Fruit fly (Drosophila melanogaster): ENCODE results near the gene Calr.

Calr gene

DNA sequence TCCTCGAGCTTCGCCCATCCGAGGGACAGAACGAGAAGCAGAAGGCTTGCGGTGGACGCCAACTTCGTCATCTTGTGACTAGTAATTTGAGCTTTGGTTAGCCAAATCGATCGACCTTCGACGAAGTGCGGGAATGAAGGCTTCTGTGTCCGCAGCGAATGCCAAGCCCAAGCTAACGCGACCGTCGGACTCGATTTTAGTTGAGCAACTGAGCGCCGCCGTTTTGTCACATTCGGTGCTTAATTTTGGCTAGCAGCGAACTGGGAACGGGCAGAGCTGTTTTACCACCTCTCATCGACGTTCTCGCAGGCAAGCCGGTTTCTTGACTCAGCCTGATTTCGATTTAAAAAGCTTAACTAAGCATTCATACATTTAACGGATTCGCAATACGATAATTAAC is 4.4 kb downstream of the Calr start:
- TF ChIP-seq EcR (GFP tag; optimal IDR thresholded peaks at IDR 0.05) (peak; percentile 3), gl (tag; optimal IDR thresholded peaks at IDR 0.05) (no peak), CG14655 (GFP tag; optimal IDR thresholded peaks at IDR 0.05) (no peak), CG8159 (tag; optimal IDR thresholded peaks at IDR 0.05) (no peak), CG17806 (tag; optimal IDR thresholded peaks at IDR 0.05) (no peak), CG12605 (GFP tag; IDR thresholded peaks at IDR 0.05) (no peak)

DNA sequence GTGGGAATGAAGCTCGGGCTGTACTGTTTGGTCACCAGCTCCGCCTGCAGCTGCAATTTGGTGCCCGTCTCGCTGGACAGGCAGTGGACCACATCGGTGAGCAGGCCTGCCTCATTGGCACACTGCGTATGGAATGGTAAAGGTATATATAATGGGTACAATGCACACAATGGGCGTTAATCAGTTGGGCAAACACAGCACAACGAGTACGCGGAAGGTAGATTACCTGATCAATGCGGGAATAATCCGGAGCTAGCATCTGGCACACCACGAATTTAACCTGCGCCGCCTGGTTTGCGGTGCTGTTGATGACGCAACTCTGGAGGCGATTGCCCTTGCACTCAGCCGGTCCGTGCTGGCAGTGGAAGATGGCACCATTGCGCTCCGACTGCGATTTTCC is 5.2 kb downstream of the Calr start:
- TF ChIP-seq EcR (GFP tag; optimal IDR thresholded peaks at IDR 0.05), result peak; percentile 16
- no peak for TF ChIP-seq CG13204 (GFP tag; optimal IDR thresholded peaks at IDR 0.05)
- 0 out of 2 replicates have a peak, but pooled peaks have one; percentile 8 for TF ChIP-seq CG12605 (GFP tag; IDR thresholded peaks at IDR 0.05)
- peak; percentile 24; the same call in 1 of the 2 replicates for TF ChIP-seq CG32121 (GFP tag; IDR thresholded peaks at IDR 0.05)
- no peak for TF ChIP-seq Pif1B (GFP tag; optimal IDR thresholded peaks at IDR 0.05)

DNA sequence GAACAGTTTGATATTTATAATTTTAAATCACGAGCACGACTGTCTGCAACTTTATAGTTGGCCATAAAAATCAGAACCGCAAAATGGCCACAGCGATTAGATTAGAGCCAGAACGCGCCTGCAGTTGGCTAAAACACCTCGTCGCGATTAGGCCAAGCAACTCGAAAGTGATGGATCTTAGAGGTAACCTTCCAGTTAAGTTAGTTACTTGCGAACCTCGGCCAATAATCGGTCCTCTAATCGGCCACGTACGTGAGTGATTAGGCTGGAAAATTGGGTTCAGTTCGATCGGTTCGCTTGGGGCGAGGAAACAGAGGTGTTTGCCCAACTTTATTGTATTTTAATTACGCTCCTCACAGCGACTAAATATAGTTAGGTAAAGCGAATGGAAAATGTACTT is 10.4 kb downstream of the Calr start:
- TF ChIP-seq EcR (GFP tag; optimal IDR thresholded peaks at IDR 0.05), result no peak
- no peak for TF ChIP-seq Pif1B (GFP tag; optimal IDR thresholded peaks at IDR 0.05)
- TF ChIP-seq CG8301 (tag; optimal IDR thresholded peaks at IDR 0.05), result no peak
- TF ChIP-seq CG9948 (tag; optimal IDR thresholded peaks at IDR 0.05), result no peak
- TF ChIP-seq fd96Ca (GFP tag; IDR thresholded peaks at IDR 0.05), result no peak
- no peak for TF ChIP-seq CG15710 (tag; optimal IDR thresholded peaks at IDR 0.05)
- no peak for TF ChIP-seq Snoo (tag; optimal IDR thresholded peaks at IDR 0.05)
- TF ChIP-seq CG10348 (GFP tag; IDR thresholded peaks at IDR 0.05), result no peak
- no peak for TF ChIP-seq Ets98B (GFP tag; IDR thresholded peaks at IDR 0.05)
- no peak for TF ChIP-seq CG17806 (tag; optimal IDR thresholded peaks at IDR 0.05)
- TF ChIP-seq CG14655 (GFP tag; optimal IDR thresholded peaks at IDR 0.05), result no peak
- no peak for TF ChIP-seq CG13204 (GFP tag; optimal IDR thresholded peaks at IDR 0.05)
- TF ChIP-seq D1 (tag; optimal IDR thresholded peaks at IDR 0.05), result no peak
- TF ChIP-seq rn (GFP tag; IDR thresholded peaks at IDR 0.05), result no peak
- no peak for TF ChIP-seq CG32121 (GFP tag; IDR thresholded peaks at IDR 0.05)

DNA sequence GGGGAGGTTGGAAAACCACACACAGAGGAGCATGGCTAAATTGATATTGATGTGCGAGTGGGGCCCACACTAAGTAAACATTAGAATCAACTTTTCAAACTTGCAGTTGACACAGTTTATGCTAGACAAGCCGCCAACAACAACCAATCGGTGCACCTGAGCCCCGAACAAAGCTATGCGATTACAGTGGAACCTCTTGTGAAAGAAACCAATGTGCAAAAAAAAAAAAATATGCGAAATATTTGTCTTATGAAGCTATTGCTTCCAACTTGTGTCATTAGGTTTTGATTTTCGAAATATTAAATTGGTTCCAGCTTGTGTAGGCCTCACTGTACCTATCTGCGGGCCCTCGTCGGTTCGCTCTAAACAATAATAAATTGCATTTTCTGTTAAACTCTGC is 12.3 kb downstream of the Calr start:
- peak; percentile 56 for TF ChIP-seq CG8159 (tag; optimal IDR thresholded peaks at IDR 0.05)
- TF ChIP-seq CG14655 (GFP tag; optimal IDR thresholded peaks at IDR 0.05), result peak; percentile 77
- peak; percentile 54 for TF ChIP-seq Pif1A (GFP tag; optimal IDR thresholded peaks at IDR 0.05)
- TF ChIP-seq CG9948 (tag; optimal IDR thresholded peaks at IDR 0.05), result peak; percentile 51
- TF ChIP-seq EcR (GFP tag; optimal IDR thresholded peaks at IDR 0.05), result no peak
- TF ChIP-seq CG10348 (GFP tag; IDR thresholded peaks at IDR 0.05), result peak; percentile 72; the same call in 1 of the 2 replicates
- TF ChIP-seq fd96Ca (GFP tag; IDR thresholded peaks at IDR 0.05), result peak; percentile 94
- peak; percentile 93 for TF ChIP-seq CG32121 (GFP tag; IDR thresholded peaks at IDR 0.05)
- TF ChIP-seq CG13204 (GFP tag; optimal IDR thresholded peaks at IDR 0.05), result no peak
- peak; percentile 13 for TF ChIP-seq Snoo (tag; optimal IDR thresholded peaks at IDR 0.05)
- no peak for TF ChIP-seq D1 (tag; optimal IDR thresholded peaks at IDR 0.05)
- peak; percentile 95 for TF ChIP-seq CG4496 (GFP tag; IDR thresholded peaks at IDR 0.05)
- peak; percentile 86 for TF ChIP-seq CG12605 (GFP tag; IDR thresholded peaks at IDR 0.05)
- TF ChIP-seq Ets98B (GFP tag; IDR thresholded peaks at IDR 0.05), result peak; percentile 92
- TF ChIP-seq CG8301 (tag; optimal IDR thresholded peaks at IDR 0.05), result peak; percentile 82
- peak; percentile 35 for TF ChIP-seq CG15710 (tag; optimal IDR thresholded peaks at IDR 0.05)
- no peak for TF ChIP-seq gl (tag; optimal IDR thresholded peaks at IDR 0.05)
- TF ChIP-seq CG17806 (tag; optimal IDR thresholded peaks at IDR 0.05), result peak; percentile 51
- peak; percentile 10 for TF ChIP-seq Pif1B (GFP tag; optimal IDR thresholded peaks at IDR 0.05)
- TF ChIP-seq CG34367 (tag; optimal IDR thresholded peaks at IDR 0.05), result no peak
- peak; percentile 81 for TF ChIP-seq rn (GFP tag; IDR thresholded peaks at IDR 0.05)

DNA sequence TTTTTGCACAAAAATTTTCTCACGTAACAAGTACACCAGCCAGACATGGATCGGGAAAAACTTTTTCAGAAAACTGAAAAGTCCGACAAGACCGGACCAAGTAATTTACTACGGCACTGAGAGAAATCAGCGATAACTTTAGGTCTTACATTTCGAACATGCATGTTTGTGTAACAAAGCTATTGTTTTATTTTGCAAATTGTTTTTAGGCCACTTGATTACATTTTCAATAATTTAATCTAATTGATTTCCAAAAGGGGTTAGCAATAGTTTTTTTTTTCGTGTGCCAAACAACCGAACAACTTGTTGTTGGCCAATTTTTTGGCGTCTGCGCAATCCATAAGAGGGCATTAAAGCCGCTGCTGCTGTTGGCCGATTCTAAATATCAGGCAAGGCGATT is 17.5 kb downstream of the Calr start:
- TF ChIP-seq Ets98B (GFP tag; IDR thresholded peaks at IDR 0.05), result peak; percentile 95
- TF ChIP-seq gl (tag; optimal IDR thresholded peaks at IDR 0.05), result no peak
- TF ChIP-seq D1 (tag; optimal IDR thresholded peaks at IDR 0.05), result no peak
- peak; percentile 95 for TF ChIP-seq CG32121 (GFP tag; IDR thresholded peaks at IDR 0.05)
- TF ChIP-seq CG4496 (GFP tag; IDR thresholded peaks at IDR 0.05), result peak; percentile 96
- no peak for TF ChIP-seq EcR (GFP tag; optimal IDR thresholded peaks at IDR 0.05)
- peak; percentile 65 for TF ChIP-seq CG10348 (GFP tag; IDR thresholded peaks at IDR 0.05)
- TF ChIP-seq CG14655 (GFP tag; optimal IDR thresholded peaks at IDR 0.05), result peak; percentile 83
- peak; percentile 84 for TF ChIP-seq Pif1B (GFP tag; optimal IDR thresholded peaks at IDR 0.05)
- TF ChIP-seq CG13204 (GFP tag; optimal IDR thresholded peaks at IDR 0.05), result no peak
- TF ChIP-seq CG17806 (tag; optimal IDR thresholded peaks at IDR 0.05), result peak; percentile 70
- peak; percentile 90 for TF ChIP-seq CG12605 (GFP tag; IDR thresholded peaks at IDR 0.05)
- TF ChIP-seq rn (GFP tag; IDR thresholded peaks at IDR 0.05), result peak; percentile 84
- TF ChIP-seq fd96Ca (GFP tag; IDR thresholded peaks at IDR 0.05), result peak; percentile 94
- peak; percentile 24 for TF ChIP-seq CG15710 (tag; optimal IDR thresholded peaks at IDR 0.05)
- peak; percentile 52 for TF ChIP-seq CG9948 (tag; optimal IDR thresholded peaks at IDR 0.05)
- TF ChIP-seq CG8159 (tag; optimal IDR thresholded peaks at IDR 0.05), result peak; percentile 62
- TF ChIP-seq CG34367 (tag; optimal IDR thresholded peaks at IDR 0.05), result peak; percentile 29
- TF ChIP-seq CG8301 (tag; optimal IDR thresholded peaks at IDR 0.05), result peak; percentile 87
- peak; percentile 92 for TF ChIP-seq Pif1A (GFP tag; optimal IDR thresholded peaks at IDR 0.05)
- peak; percentile 84 for TF ChIP-seq Snoo (tag; optimal IDR thresholded peaks at IDR 0.05)

DNA sequence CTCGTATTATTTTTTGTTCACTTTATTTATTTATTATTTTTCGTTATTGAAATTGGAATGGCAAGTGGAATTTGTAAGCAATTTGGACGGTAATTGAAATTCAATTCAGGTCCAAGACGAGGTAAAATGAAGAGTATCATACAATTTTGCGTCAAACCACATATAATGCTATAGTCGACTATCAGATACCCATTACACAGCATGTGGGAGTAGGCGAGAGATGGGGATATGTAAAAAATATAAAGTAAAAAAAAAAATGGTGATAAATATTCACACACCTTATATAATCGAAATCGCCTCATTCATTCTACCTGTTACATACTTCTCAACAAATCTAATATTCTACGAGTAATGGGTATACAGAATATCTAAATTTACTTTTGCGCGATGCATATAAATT is 18.4 kb downstream of the Calr start:
- no peak for TF ChIP-seq CG10348 (GFP tag; IDR thresholded peaks at IDR 0.05)
- no peak for TF ChIP-seq CG17806 (tag; optimal IDR thresholded peaks at IDR 0.05)
- TF ChIP-seq Pif1A (GFP tag; optimal IDR thresholded peaks at IDR 0.05), result no peak
- TF ChIP-seq fd96Ca (GFP tag; IDR thresholded peaks at IDR 0.05), result no peak
- TF ChIP-seq CG9948 (tag; optimal IDR thresholded peaks at IDR 0.05), result no peak
- TF ChIP-seq CG34367 (tag; optimal IDR thresholded peaks at IDR 0.05), result no peak
- no peak for TF ChIP-seq CG8301 (tag; optimal IDR thresholded peaks at IDR 0.05)
- TF ChIP-seq CG15710 (tag; optimal IDR thresholded peaks at IDR 0.05), result no peak
- TF ChIP-seq CG8159 (tag; optimal IDR thresholded peaks at IDR 0.05), result no peak
- no peak for TF ChIP-seq D1 (tag; optimal IDR thresholded peaks at IDR 0.05)
- no peak for TF ChIP-seq CG13204 (GFP tag; optimal IDR thresholded peaks at IDR 0.05)
- TF ChIP-seq CG4496 (GFP tag; IDR thresholded peaks at IDR 0.05), result no peak
- no peak for TF ChIP-seq gl (tag; optimal IDR thresholded peaks at IDR 0.05)
- TF ChIP-seq rn (GFP tag; IDR thresholded peaks at IDR 0.05), result no peak
- TF ChIP-seq Pif1B (GFP tag; optimal IDR thresholded peaks at IDR 0.05), result no peak
